Worm (Caenorhabditis elegans) whole organism, L4/young adult: Measurements from ENCODE around the gene prp-8.
A peak's percentile ranks its signal among the peaks of the same experiment; 100 is the strongest.

Experiments
- W03F9.2 ChIP-seq: fragments of 150-350 bp; optimal IDR thresholded peaks from 2 replicates; lab custom pipeline; 2014; ENCODE audit warnings: missing biosample characterization, missing genetic modification characterization
- dao-5 ChIP-seq: sonication (generic microtip); optimal IDR thresholded peaks from 2 replicates; lab custom pipeline; 2016; ENCODE audit warnings: missing genotype, missing genetic modification characterization, moderate library complexity, missing compliant biosample characterization
- him-1 ChIP-seq: sonication (generic microtip); optimal IDR thresholded peaks from 2 replicates; lab custom pipeline; 2016; ENCODE audit warnings: missing genotype, missing genetic modification reagents, missing genetic modification characterization, missing compliant biosample characterization

prp-8 gene

ce11 chrIII:8144574-8145065 lies 19.6 kb upstream of the prp-8 start, which contains the start of the genes C14B9.8 and mrpl-18:
TSS of gene C14B9.8 (minus strand) at chrIII:8144629.
TSS of gene mrpl-18 (plus strand) at chrIII:8145015.
- TF ChIP-seq him-1 (tag; lab: Kevin White, UChicago) (peak; percentile 63), W03F9.2 (tag; lab: Kevin White, UChicago) (peak; percentile 63), dao-5 (tag; lab: Kevin White, UChicago) (no peak)

- TF ChIP-seq him-1 (tag; lab: Kevin White, UChicago): no peak
- TF ChIP-seq W03F9.2 (tag; lab: Kevin White, UChicago): no peak
- no peak for TF ChIP-seq dao-5 (tag; lab: Kevin White, UChicago)
Measured at ce11 chrIII:8145971-8146370, 18.2 kb upstream of the prp-8 start.

- TF ChIP-seq W03F9.2 (tag; lab: Kevin White, UChicago) (no peak), him-1 (tag; lab: Kevin White, UChicago) (no peak)
Measured at ce11 chrIII:8148751-8149150, 15.4 kb upstream of the prp-8 start, which contains the start of gene D2007.2. TSS of gene D2007.2 (plus strand) at chrIII:8148963.

- TF ChIP-seq him-1 (tag; lab: Kevin White, UChicago): no peak
- no peak for TF ChIP-seq W03F9.2 (tag; lab: Kevin White, UChicago)
- TF ChIP-seq dao-5 (tag; lab: Kevin White, UChicago): no peak
Measured at ce11 chrIII:8154423-8154822, 9.8 kb upstream of the prp-8 start.

DNA sequence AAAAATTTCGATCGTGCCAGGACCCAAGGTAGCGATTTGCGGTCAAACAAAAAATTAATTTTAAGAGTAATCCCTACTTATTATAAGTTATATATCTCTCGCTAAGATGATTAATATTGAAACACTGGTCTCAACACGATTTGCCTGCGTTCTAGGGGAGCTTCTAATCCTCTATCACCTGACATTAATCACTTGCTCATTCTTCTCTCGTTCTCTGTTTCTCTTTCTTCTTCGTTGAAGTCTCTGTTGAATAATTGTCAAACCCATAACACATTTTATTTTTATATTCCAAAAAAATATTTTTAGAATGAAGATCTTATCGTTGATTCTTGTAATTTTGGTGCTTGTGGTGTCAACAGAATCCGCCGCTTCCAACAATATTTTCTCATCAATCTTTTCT lies 9.0 kb upstream of the prp-8 start, which contains the start of gene D2007.1:
Gene D2007.1, plus strand, starts transcription at position 301 of the 400 bp plus-strand sequence.
- TF ChIP-seq him-1 (tag; lab: Kevin White, UChicago): no peak
- no peak for TF ChIP-seq W03F9.2 (tag; lab: Kevin White, UChicago)
- TF ChIP-seq dao-5 (tag; lab: Kevin White, UChicago): no peak

DNA sequence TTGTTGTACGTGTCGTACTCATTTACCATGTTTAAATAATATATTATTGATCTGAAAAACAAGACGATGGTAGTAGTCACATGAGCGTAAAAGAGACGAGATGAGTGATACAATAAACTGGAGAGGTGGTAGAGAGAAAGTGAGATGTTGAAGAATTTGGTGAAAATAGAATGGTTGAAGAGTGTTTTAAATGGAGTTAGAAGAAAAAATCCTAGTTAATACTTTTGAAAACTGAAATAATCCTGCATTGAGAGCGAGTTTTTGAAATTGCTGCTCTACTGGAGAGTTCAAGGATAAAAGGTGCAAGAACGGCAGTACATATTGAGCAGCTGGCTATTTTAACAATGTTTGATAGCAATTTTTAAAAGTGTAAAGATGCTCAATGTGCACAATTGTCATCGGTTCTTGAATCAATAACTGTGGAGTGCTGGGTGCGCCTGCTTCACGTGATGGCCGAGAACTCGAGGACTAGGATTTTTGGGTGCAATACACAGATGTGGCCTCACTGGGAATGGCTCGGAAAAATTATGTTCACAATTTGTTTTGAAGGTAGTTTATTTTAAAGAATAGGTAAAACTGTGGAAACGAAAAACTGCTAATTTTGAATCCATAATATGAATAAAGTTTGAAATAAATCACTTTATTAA lies 5.9 kb upstream of the prp-8 start, which contains the start of gene atg-13:
Gene atg-13, minus strand, starts transcription at position 51 of the 647 bp plus-strand sequence.
- TF ChIP-seq dao-5 (tag; lab: Kevin White, UChicago): no peak
- TF ChIP-seq W03F9.2 (tag; lab: Kevin White, UChicago): no peak
- TF ChIP-seq him-1 (tag; lab: Kevin White, UChicago): no peak

DNA sequence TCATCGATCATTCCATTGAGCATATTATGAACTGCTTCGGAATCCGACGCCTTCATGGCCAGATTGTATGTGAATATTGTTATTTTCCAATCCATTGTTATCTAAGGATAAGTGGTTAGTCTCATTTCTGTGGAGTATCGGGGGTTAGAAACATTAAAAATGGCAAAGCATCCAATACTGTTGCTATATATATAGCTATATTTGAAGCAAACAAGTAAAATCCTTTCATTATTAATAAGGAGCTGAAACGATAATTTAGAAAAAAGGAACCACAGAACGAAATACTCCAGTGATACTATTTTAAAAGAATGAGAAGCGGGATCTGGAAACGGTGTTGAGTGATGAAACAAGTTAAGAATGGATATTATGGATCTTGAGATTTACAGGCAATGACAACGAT lies 2.9 kb upstream of the prp-8 start, which contains the start of gene inpp-5K:
Gene inpp-5K, minus strand, starts transcription at position 101 of the 400 bp plus-strand sequence.
- TF ChIP-seq dao-5 (tag; lab: Kevin White, UChicago): no peak
- TF ChIP-seq him-1 (tag; lab: Kevin White, UChicago): no peak
- TF ChIP-seq W03F9.2 (tag; lab: Kevin White, UChicago): no peak

DNA sequence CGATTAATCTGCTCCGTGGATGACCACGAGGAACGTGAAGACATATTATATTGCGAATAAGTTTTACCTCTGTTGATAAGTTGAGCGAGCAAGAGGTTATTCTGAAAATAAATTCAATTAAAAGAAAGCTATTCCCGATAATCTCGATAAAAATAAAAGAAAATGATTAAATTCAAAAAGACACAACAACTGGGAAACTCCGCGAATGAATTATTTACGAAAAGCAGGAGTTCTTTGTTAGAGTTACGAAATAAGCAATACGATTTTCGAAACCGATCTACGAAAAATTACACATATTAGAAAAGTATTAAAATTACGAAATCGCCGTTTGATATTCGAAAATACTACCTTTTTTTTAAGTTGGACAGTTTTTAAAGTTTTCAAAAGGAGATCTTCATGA lies 890 bp upstream of the prp-8 start, which contains the start of gene bath-42:
Gene bath-42, minus strand, starts transcription at position 101 of the 400 bp plus-strand sequence.
- no peak for TF ChIP-seq him-1 (tag; lab: Kevin White, UChicago)

DNA sequence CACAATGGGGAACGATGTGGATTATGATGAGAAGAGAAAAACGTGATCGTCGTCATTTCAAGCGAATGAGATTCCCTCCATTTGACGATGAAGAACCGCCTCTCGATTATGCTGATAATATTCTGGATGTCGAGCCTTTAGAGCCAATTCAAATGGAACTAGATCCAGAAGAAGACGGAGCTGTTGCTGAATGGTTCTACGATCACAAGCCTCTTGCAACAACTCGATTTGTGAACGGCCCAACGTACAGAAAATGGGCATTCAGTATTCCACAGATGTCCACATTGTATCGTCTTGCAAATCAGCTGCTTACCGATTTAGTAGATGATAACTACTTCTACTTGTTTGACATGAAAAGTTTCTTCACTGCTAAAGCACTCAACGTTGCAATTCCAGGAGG lies 598 bp downstream of the prp-8 start:
- TF ChIP-seq him-1 (tag; lab: Kevin White, UChicago) (no peak), W03F9.2 (tag; lab: Kevin White, UChicago) (no peak), dao-5 (tag; lab: Kevin White, UChicago) (no peak)

DNA sequence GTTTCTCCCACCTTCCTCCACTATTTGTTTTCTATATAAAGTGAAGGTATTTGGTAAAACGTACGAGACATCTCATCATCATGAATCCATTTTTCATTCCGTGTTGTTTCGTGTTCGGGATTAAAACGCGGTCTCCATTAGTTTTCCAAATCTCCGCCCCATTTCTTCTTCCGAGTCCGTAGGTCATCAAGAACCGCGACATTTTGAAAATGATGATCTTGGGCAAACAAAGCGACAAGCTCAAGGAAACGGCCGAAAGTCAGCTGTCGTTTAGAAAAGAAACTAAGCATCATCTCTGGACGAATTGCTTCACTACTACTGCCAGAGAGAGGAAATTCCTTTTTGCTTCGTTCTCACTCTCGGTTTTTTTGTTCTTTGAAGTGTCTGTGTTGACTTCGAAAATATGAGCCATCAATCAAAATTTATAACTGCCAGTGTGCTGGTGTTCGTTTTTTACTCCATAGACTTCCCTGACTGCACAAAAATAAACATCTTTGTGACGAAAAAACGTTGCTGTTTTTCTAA lies 8.5 kb downstream of the prp-8 start:
- no peak for TF ChIP-seq dao-5 (tag; lab: Kevin White, UChicago)
- no peak for TF ChIP-seq W03F9.2 (tag; lab: Kevin White, UChicago)
- no peak for TF ChIP-seq him-1 (tag; lab: Kevin White, UChicago)

DNA sequence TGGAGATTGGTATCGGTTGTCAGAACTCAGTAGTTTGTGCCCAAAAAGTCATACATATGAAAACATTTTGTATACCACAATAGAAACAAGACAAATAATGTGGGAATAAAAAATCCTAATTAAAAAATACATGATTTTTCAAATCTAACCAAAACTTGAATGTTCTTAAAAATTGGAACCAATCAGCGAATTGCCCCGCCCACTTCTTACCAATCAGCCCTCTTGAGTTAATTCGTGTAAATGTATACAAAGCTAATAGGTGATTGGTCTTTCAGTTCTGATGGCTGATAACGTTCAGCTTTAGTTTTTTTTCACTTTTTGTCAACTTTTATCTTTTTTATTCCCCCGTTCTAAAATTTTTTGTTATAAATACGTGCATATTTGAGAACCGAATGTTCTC lies 11.1 kb downstream of the prp-8 start:
- TF ChIP-seq dao-5 (tag; lab: Kevin White, UChicago): no peak
- no peak for TF ChIP-seq W03F9.2 (tag; lab: Kevin White, UChicago)
- no peak for TF ChIP-seq him-1 (tag; lab: Kevin White, UChicago)

DNA sequence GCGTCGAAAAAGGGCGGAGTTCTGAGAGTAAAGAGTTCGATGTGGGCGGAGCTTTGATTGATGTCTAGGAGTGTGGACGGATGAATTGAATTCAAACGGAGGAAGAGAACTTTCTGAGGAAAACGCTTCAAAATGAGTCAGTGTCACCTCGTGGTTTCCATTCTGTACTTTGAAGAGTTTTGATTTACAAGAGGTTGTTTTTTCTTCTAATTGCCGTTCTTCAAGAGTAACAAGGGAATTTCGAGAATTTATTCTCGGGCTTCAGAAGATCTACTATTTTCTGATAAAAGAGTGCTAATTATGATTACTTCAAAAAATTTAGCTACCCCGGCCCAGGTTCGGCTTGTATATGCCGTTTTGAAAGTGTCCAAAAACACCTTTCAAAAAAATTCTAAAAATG lies 12.1 kb downstream of the prp-8 start, which contains the start of gene C50C3.12:
Gene C50C3.12, plus strand, starts transcription at position 301 of the 400 bp plus-strand sequence.
- TF ChIP-seq W03F9.2 (tag; lab: Kevin White, UChicago) (no peak), dao-5 (tag; lab: Kevin White, UChicago) (no peak), him-1 (tag; lab: Kevin White, UChicago) (no peak)

ce11 chrIII:8178924-8179323 lies 14.8 kb downstream of the prp-8 start, which contains the start of gene C50C3.5:
TSS of gene C50C3.5 (plus strand) at chrIII:8179224.
- TF ChIP-seq W03F9.2 (tag; lab: Kevin White, UChicago): no peak
- TF ChIP-seq dao-5 (tag; lab: Kevin White, UChicago): no peak
- TF ChIP-seq him-1 (tag; lab: Kevin White, UChicago): no peak
